Fruit fly (Drosophila melanogaster) whole organism, pupa: ENCODE measurements around the gene PIG-T.
A peak's percentile ranks its signal among the peaks of the same experiment; 100 is the strongest.

Experiments used
- CG10348 ChIP-seq: fragments of 200-800 bp; sonication (Bioruptor generic); IDR thresholded peaks from 2 replicates; pipeline ENCODE4 v1.3.6; 2022; ENCODE audit warnings: missing biosample characterization, missing genetic modification characterization
- CG12605 ChIP-seq: fragments of 200-800 bp; sonication (Bioruptor generic); IDR thresholded peaks from 2 replicates; pipeline ENCODE4 v1.3.6; 2022; ENCODE audit warnings: missing biosample characterization, missing genetic modification characterization
- CG13204 ChIP-seq: fragments of 200-800 bp; sonication (Bioruptor generic); optimal IDR thresholded peaks from 2 replicates; lab custom pipeline; 2018; ENCODE audit warnings: missing biosample characterization, mild to moderate bottlenecking, missing genetic modification characterization, moderate library complexity
- CG14655 ChIP-seq: fragments of 200-800 bp; sonication (Bioruptor generic); optimal IDR thresholded peaks from 3 replicates; lab custom pipeline; 2017; ENCODE audit warnings: mild to moderate bottlenecking, missing biosample characterization, missing genetic modification reagents, missing genetic modification characterization
- CG15710 ChIP-seq: fragments of 200-800 bp; sonication (Bioruptor generic); optimal IDR thresholded peaks from 2 replicates; lab custom pipeline; 2018; ENCODE audit warnings: missing biosample characterization, mild to moderate bottlenecking, missing genetic modification characterization, moderate library complexity
- CG17806 ChIP-seq: fragments of 200-800 bp; sonication (Bioruptor generic); optimal IDR thresholded peaks from 2 replicates; lab custom pipeline; 2018; ENCODE audit warnings: missing biosample characterization, mild to moderate bottlenecking, missing genetic modification characterization, moderate library complexity
- CG32121 ChIP-seq: fragments of 200-800 bp; sonication (Bioruptor generic); IDR thresholded peaks from 2 replicates; pipeline ENCODE4 v1.3.6; 2022; ENCODE audit warnings: missing biosample characterization, missing genetic modification characterization
- CG34367 ChIP-seq: fragments of 200-800 bp; sonication (Bioruptor generic); optimal IDR thresholded peaks from 2 replicates; lab custom pipeline; 2018; ENCODE audit warnings: missing biosample characterization, mild to moderate bottlenecking, missing genetic modification characterization
- CG4496 ChIP-seq: fragments of 200-800 bp; sonication (Bioruptor generic); IDR thresholded peaks from 3 replicates; pipeline ENCODE4 v1.3.6; 2022; ENCODE audit warnings: missing biosample characterization, missing genetic modification characterization
- CG8159 ChIP-seq: fragments of 200-800 bp; sonication (Bioruptor generic); optimal IDR thresholded peaks from 3 replicates; lab custom pipeline; 2018; ENCODE audit warnings: missing biosample characterization, mild to moderate bottlenecking, missing genetic modification characterization, moderate library complexity
- CG8301 ChIP-seq: fragments of 200-800 bp; sonication (Bioruptor generic); optimal IDR thresholded peaks from 2 replicates; lab custom pipeline; 2018; ENCODE audit warnings: missing biosample characterization, mild to moderate bottlenecking, missing genetic modification characterization
- CG9948 ChIP-seq: fragments of 200-800 bp; sonication (Bioruptor generic); optimal IDR thresholded peaks from 2 replicates; lab custom pipeline; 2018; ENCODE audit warnings: missing biosample characterization, mild to moderate bottlenecking, missing genetic modification characterization, moderate library complexity
- D1 ChIP-seq: fragments of 200-800 bp; sonication (Bioruptor generic); optimal IDR thresholded peaks from 2 replicates; lab custom pipeline; 2018; ENCODE audit warnings: missing biosample characterization, mild to moderate bottlenecking, missing genetic modification characterization, moderate library complexity
- EcR ChIP-seq: fragments of 200-800 bp; sonication (Bioruptor generic); optimal IDR thresholded peaks from 3 replicates; lab custom pipeline; 2019; ENCODE audit warnings: missing biosample characterization, missing genetic modification characterization, mild to moderate bottlenecking, moderate library complexity, missing genetic modification reagents
- Ets98B ChIP-seq: fragments of 200-800 bp; sonication (Bioruptor generic); IDR thresholded peaks from 2 replicates; pipeline ENCODE4 v1.3.6; 2022; ENCODE audit warnings: missing biosample characterization, missing genetic modification characterization
- Pif1A ChIP-seq: fragments of 200-800 bp; sonication (Bioruptor generic); optimal IDR thresholded peaks from 3 replicates; lab custom pipeline; 2016; ENCODE audit warnings: missing biosample characterization, missing genetic modification characterization
- Pif1B ChIP-seq: fragments of 200-800 bp; sonication (Bioruptor generic); optimal IDR thresholded peaks from 3 replicates; lab custom pipeline; 2016; ENCODE audit warnings: missing biosample characterization, missing genetic modification characterization
- Snoo ChIP-seq: fragments of 200-800 bp; sonication (Bioruptor generic); optimal IDR thresholded peaks from 3 replicates; lab custom pipeline; 2017; ENCODE audit warnings: missing biosample characterization, mild to moderate bottlenecking, missing genetic modification characterization, inconsistent platforms
- fd96Ca ChIP-seq: fragments of 200-800 bp; sonication (Bioruptor generic); IDR thresholded peaks from 3 replicates; pipeline ENCODE4 v1.3.6; 2022; ENCODE audit warnings: missing biosample characterization, missing genetic modification characterization
- gl ChIP-seq: fragments of 200-800 bp; sonication (Bioruptor generic); optimal IDR thresholded peaks from 2 replicates; lab custom pipeline; 2018; ENCODE audit warnings: missing biosample characterization, mild to moderate bottlenecking, missing genetic modification characterization
- rn ChIP-seq: fragments of 200-800 bp; sonication (Bioruptor generic); IDR thresholded peaks from 2 replicates; pipeline ENCODE4 v1.3.6; 2022; ENCODE audit warnings: missing biosample characterization, missing genetic modification characterization

PIG-T gene

DNA sequence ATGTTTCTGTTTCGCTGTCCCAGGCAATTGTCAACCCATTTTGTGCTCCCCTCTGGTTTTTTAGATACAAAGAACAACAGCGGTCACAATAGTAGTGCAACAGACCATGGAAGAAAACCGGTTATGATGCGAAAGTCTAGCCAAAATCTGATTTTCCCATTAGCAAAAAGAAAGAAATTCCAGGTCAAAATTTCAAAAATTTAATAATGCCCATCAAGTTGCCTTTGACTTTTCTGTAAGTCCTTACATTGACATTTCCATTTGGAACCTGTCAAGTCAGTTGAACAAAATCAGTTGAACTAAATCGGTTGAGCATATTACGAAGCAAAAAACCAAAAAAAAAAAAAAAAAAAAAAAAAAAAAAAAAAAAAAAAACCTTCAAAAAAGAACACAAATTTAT lies 9.9 kb upstream of the PIG-T start:
- TF ChIP-seq CG17806 (tag; lab: Kevin White, UChicago), result no peak
- no peak for TF ChIP-seq rn (GFP tag; lab: Robert Waterston, UW)
- TF ChIP-seq EcR (GFP tag; lab: Kevin White, UChicago), result no peak
- no peak for TF ChIP-seq Pif1A (GFP tag; lab: Kevin White, UChicago)
- no peak; the same call in 2 of the 3 replicates for TF ChIP-seq CG4496 (GFP tag; lab: Robert Waterston, UW)
- TF ChIP-seq CG14655 (GFP tag; lab: Kevin White, UChicago), result peak; percentile 12
- TF ChIP-seq fd96Ca (GFP tag; lab: Robert Waterston, UW), result 0 out of 3 replicates have a peak, but pooled peaks have one; percentile 26
- TF ChIP-seq CG34367 (tag; lab: Kevin White, UChicago), result no peak

DNA sequence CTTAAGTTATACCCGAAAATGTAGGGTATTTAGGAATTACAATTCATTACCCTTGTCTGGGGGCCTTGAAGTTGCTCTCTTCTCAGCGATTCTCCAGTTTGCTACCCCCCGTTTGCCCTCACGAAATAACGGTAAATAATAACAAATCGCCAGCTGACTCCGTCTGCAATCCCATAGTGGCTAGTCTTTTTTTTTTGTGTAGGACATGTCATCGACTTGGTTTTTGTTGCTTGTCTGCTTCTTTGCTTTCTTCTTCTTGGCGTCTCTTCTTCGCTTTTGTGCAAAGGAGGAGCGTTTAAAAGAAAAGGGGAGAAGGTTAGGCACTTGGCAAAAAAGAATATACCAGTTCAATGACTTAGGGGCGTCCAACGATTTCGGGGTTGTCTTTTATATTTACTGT lies 9.1 kb upstream of the PIG-T start:
- TF ChIP-seq CG10348 (GFP tag; lab: Robert Waterston, UW) (no peak), fd96Ca (GFP tag; lab: Robert Waterston, UW) (no peak), CG34367 (tag; lab: Kevin White, UChicago) (no peak), EcR (GFP tag; lab: Kevin White, UChicago) (peak; percentile 76), Ets98B (GFP tag; lab: Robert Waterston, UW) (no peak), CG14655 (GFP tag; lab: Kevin White, UChicago) (no peak), CG32121 (GFP tag; lab: Robert Waterston, UW) (no peak), CG15710 (no peak)

DNA sequence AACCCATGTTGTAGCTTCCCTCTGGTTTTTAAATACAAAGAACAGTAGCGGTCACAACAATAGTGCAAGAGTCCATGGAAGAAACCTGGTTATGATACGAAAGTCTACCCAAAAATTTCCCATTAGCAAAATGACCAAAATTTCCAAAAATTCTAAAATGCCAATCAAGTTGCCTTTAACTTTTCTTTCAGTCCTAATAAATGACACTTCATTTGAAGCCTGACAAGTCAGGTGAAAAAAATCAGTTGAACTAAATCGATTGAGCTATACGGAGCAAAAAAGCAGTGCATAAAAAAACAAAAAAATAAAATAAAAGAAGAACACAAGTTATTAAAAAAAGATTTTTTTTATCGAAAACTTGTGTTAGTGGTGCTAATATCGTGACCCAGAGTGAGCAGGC lies 8.5 kb upstream of the PIG-T start:
- no peak for TF ChIP-seq Snoo (tag; lab: Kevin White, UChicago)
- TF ChIP-seq CG15710, result no peak
- no peak for TF ChIP-seq CG4496 (GFP tag; lab: Robert Waterston, UW)
- no peak for TF ChIP-seq CG13204 (GFP tag; lab: Kevin White, UChicago)
- no peak for TF ChIP-seq EcR (GFP tag; lab: Kevin White, UChicago)
- no peak for TF ChIP-seq CG12605
- no peak for TF ChIP-seq Ets98B (GFP tag; lab: Robert Waterston, UW)
- no peak for TF ChIP-seq Pif1A (GFP tag; lab: Kevin White, UChicago)
- TF ChIP-seq CG8301 (tag; lab: Kevin White, UChicago), result no peak
- TF ChIP-seq CG8159 (tag; lab: Kevin White, UChicago), result no peak
- TF ChIP-seq CG10348 (GFP tag; lab: Robert Waterston, UW), result no peak
- TF ChIP-seq Pif1B (GFP tag; lab: Kevin White, UChicago), result no peak
- no peak for TF ChIP-seq CG14655 (GFP tag; lab: Kevin White, UChicago)
- TF ChIP-seq gl (tag; lab: Kevin White, UChicago), result no peak
- TF ChIP-seq CG9948 (tag; lab: Kevin White, UChicago), result no peak
- TF ChIP-seq D1, result no peak
- TF ChIP-seq, all 21 proteins: peak for 0

DNA sequence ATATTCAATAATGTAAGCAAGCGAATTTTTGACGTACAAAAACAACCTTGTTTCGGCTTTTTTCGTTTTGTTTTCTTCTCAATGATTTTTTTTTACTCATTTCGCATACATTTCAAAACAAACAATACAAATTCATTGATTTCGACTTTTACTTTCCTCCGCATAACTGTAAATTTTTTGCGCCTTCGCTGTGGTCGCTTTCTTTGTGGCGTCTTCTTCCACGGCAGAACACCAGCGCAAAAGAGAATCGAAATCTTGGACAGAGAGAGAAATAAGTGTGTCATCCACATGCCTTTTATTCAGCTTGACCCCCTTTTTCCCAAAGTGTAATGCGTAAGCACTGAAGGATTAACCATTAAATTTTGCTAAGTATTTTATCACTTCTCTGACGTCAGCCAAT lies 7.3 kb upstream of the PIG-T start:
- TF ChIP-seq CG12605 (no peak), rn (GFP tag; lab: Robert Waterston, UW) (no peak), CG4496 (GFP tag; lab: Robert Waterston, UW) (no peak), Pif1A (GFP tag; lab: Kevin White, UChicago) (no peak), CG34367 (tag; lab: Kevin White, UChicago) (no peak), CG32121 (GFP tag; lab: Robert Waterston, UW) (no peak), Snoo (tag; lab: Kevin White, UChicago) (no peak), fd96Ca (GFP tag; lab: Robert Waterston, UW) (no peak), Pif1B (GFP tag; lab: Kevin White, UChicago) (no peak), CG8301 (tag; lab: Kevin White, UChicago) (no peak), CG15710 (no peak), CG10348 (GFP tag; lab: Robert Waterston, UW) (no peak)

DNA sequence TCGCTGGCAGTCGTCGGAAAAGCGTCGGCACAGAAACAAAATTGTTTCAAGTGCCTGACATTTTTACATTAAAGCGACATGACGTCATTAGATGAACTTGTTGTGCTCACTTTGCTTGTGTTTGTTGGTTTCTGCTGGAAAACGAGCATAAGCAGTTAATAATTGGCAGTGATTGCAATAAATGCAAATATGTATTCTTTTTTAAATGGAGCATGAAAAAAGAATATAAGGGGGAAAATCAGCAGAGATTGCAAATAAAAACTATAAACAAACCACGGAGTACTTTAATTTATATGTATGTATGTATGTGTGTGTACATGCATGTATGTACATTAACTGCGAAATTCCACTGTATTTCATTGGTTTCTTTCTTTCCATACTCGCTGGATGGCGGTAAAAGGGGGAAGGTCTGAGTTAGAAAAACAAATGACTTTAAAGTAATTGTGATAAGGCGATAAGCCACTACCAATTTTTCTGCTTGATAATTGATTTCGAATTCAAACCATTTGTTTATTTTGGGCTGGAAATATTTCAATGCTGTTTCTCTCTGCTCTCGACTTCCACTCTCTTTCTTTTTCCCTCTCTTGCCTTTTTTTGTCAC lies 6.5 kb upstream of the PIG-T start:
- TF ChIP-seq CG32121 (GFP tag; lab: Robert Waterston, UW), result no peak
- TF ChIP-seq rn (GFP tag; lab: Robert Waterston, UW), result no peak
- no peak for TF ChIP-seq fd96Ca (GFP tag; lab: Robert Waterston, UW)
- TF ChIP-seq Snoo (tag; lab: Kevin White, UChicago), result no peak
- no peak for TF ChIP-seq CG34367 (tag; lab: Kevin White, UChicago)
- TF ChIP-seq CG12605, result no peak
- no peak for TF ChIP-seq D1
- no peak for TF ChIP-seq Pif1A (GFP tag; lab: Kevin White, UChicago)
- TF ChIP-seq CG9948 (tag; lab: Kevin White, UChicago), result no peak
- TF ChIP-seq EcR (GFP tag; lab: Kevin White, UChicago), result no peak
- no peak for TF ChIP-seq Pif1B (GFP tag; lab: Kevin White, UChicago)
- no peak for TF ChIP-seq CG4496 (GFP tag; lab: Robert Waterston, UW)
- TF ChIP-seq Ets98B (GFP tag; lab: Robert Waterston, UW), result no peak
- no peak for TF ChIP-seq CG13204 (GFP tag; lab: Kevin White, UChicago)
- no peak for TF ChIP-seq gl (tag; lab: Kevin White, UChicago)
- no peak for TF ChIP-seq CG10348 (GFP tag; lab: Robert Waterston, UW)
